Worm (Caenorhabditis elegans): Measurements from ENCODE around the gene T23F11.6.

ce11 chrIII:4628165-4628564, 19.6 kb downstream of the T23F11.6 start, which contains the start of gene clec-151:
- TF ChIP-seq ceh-30 (tag; optimal IDR thresholded peaks at IDR 0.05) (no peak), sox-2 (GFP tag; IDR thresholded peaks at IDR 0.05) (no peak), ama-1 (optimal IDR thresholded peaks at IDR 0.05) (no peak), T23F11.4 (GFP tag; optimal IDR thresholded peaks at IDR 0.05) (no peak), K09A11.1 (tag; optimal IDR thresholded peaks at IDR 0.05; ENCODE audit: insufficient read depth) (no peak), ceh-6 (GFP tag; optimal IDR thresholded peaks at IDR 0.05) (no peak), nhr-11 (tag; optimal IDR thresholded peaks at IDR 0.05) (no peak), lin-11 (tag; optimal IDR thresholded peaks at IDR 0.05) (no peak), elt-2 (tag; optimal IDR thresholded peaks at IDR 0.05) (no peak)
